Worm (Caenorhabditis elegans) whole organism, L3 larva: ENCODE data around the gene Y44F5A.1.
A peak's percentile ranks its signal among the peaks of the same experiment; 100 is the strongest.

ENCODE experiments used
- R02D3.7 ChIP-seq: fragments of 150-350 bp; optimal IDR thresholded peaks from 2 replicates; lab custom pipeline; 2014; ENCODE audit warnings: missing biosample characterization, missing genetic modification characterization
- ZK546.5 ChIP-seq: sonication (generic microtip); optimal IDR thresholded peaks from 2 replicates; lab custom pipeline; 2017; ENCODE audit warnings: missing biosample characterization, missing genetic modification characterization
- aly-2 ChIP-seq: fragments of 150-350 bp; optimal IDR thresholded peaks from 2 replicates; lab custom pipeline; 2014; ENCODE audit warnings: missing biosample characterization, missing genetic modification characterization
- ama-1 ChIP-seq: fragments of 150-350 bp; optimal IDR thresholded peaks from 2 replicates; lab custom pipeline; 2018
- ceh-16 ChIP-seq: sonication (generic microtip); optimal IDR thresholded peaks from 2 replicates; lab custom pipeline; 2017; ENCODE audit warnings: missing biosample characterization, missing genetic modification characterization
- ceh-28 ChIP-seq: fragments of 150-350 bp; optimal IDR thresholded peaks from 2 replicates; lab custom pipeline; 2014; ENCODE audit warnings: missing biosample characterization, missing genetic modification reagents, missing genetic modification characterization
- ceh-82 ChIP-seq: fragments of 150-350 bp; optimal IDR thresholded peaks from 2 replicates; lab custom pipeline; 2014; ENCODE audit warnings: missing biosample characterization, missing genetic modification characterization
- ceh-9 ChIP-seq: sonication (generic microtip); optimal IDR thresholded peaks from 2 replicates; lab custom pipeline; 2018; ENCODE audit warnings: missing biosample characterization, missing genetic modification characterization
- daf-12 ChIP-seq: fragments of 150-350 bp; optimal IDR thresholded peaks from 2 replicates; lab custom pipeline; 2014; ENCODE audit warnings: missing biosample characterization, missing genetic modification reagents, missing genetic modification characterization
- egl-27 ChIP-seq: sonication (generic microtip); optimal IDR thresholded peaks from 4 replicates; lab custom pipeline; 2017; ENCODE audit warnings: missing biosample characterization, missing genetic modification reagents, missing genetic modification characterization
- egl-5 ChIP-seq: fragments of 150-350 bp; optimal IDR thresholded peaks from 2 replicates; lab custom pipeline; 2017; ENCODE audit warnings: missing biosample characterization, missing genetic modification reagents, missing genetic modification characterization, inconsistent platforms
- elt-3 ChIP-seq, 3 experiments: fragments of 150-350 bp in 1 of 3; sonication (generic microtip) in 2 of 3; optimal IDR thresholded peaks; 2 replicates in 2 of 3; 4 replicates in 1 of 3; lab custom pipeline; 2014 to 2017; ENCODE audit warnings: missing biosample characterization in 3 of 3, missing genetic modification characterization in 3 of 3
- eor-1 ChIP-seq, 2 experiments: fragments of 150-350 bp; optimal IDR thresholded peaks; 2 replicates each; lab custom pipeline; 2014 to 2018; ENCODE audit warnings: missing biosample characterization in 2 of 2, missing genetic modification characterization in 2 of 2
- fkh-10 ChIP-seq: sonication (generic microtip); optimal IDR thresholded peaks from 2 replicates; lab custom pipeline; 2017; ENCODE audit warnings: missing biosample characterization, missing genetic modification reagents, missing genetic modification characterization
- fkh-2 ChIP-seq: fragments of 150-350 bp; optimal IDR thresholded peaks from 2 replicates; lab custom pipeline; 2014; ENCODE audit warnings: missing biosample characterization, missing genetic modification reagents, missing genetic modification characterization
- fos-1 ChIP-seq: fragments of 150-350 bp; optimal IDR thresholded peaks from 2 replicates; lab custom pipeline; 2014; ENCODE audit warnings: missing biosample characterization, missing genetic modification characterization
- hmg-11 ChIP-seq: sonication (generic microtip); optimal IDR thresholded peaks from 2 replicates; lab custom pipeline; 2016; ENCODE audit warnings: missing genetic modification characterization, missing compliant biosample characterization
- jun-1 ChIP-seq: fragments of 150-350 bp; optimal IDR thresholded peaks from 2 replicates; lab custom pipeline; 2014; ENCODE audit warnings: missing biosample characterization, missing genetic modification reagents, missing genetic modification characterization
- lin-15B ChIP-seq: fragments of 150-350 bp; optimal IDR thresholded peaks from 2 replicates; lab custom pipeline; 2014; ENCODE audit warnings: missing biosample characterization, missing genetic modification characterization
- lin-39 ChIP-seq: fragments of 150-350 bp; optimal IDR thresholded peaks from 2 replicates; lab custom pipeline; 2018; ENCODE audit warnings: missing biosample characterization, missing genetic modification reagents, missing genetic modification characterization
- lsy-12 ChIP-seq: sonication (generic microtip); optimal IDR thresholded peaks from 2 replicates; lab custom pipeline; 2016; ENCODE audit warnings: mild to moderate bottlenecking, missing genetic modification characterization, missing compliant biosample characterization
- mdl-1 ChIP-seq: fragments of 150-350 bp; optimal IDR thresholded peaks from 2 replicates; lab custom pipeline; 2014; ENCODE audit warnings: missing biosample characterization, missing genetic modification characterization
- mml-1 ChIP-seq: fragments of 150-350 bp; sonication (generic microtip); optimal IDR thresholded peaks from 3 replicates; lab custom pipeline; 2014; ENCODE audit warnings: missing biosample characterization, missing genetic modification characterization
- nfya-1 ChIP-seq: sonication (generic microtip); optimal IDR thresholded peaks from 2 replicates; lab custom pipeline; 2017; ENCODE audit warnings: missing genetic modification characterization, mild to moderate bottlenecking, missing compliant biosample characterization, antibody characterized with exemption, moderate library complexity; ENCODE audit not compliant: insufficient read depth
- nhr-11 ChIP-seq: fragments of 150-350 bp; optimal IDR thresholded peaks from 2 replicates; lab custom pipeline; 2014; ENCODE audit warnings: missing biosample characterization, missing genetic modification characterization
- nhr-23 ChIP-seq: fragments of 150-350 bp; optimal IDR thresholded peaks from 2 replicates; lab custom pipeline; 2014; ENCODE audit warnings: missing biosample characterization, missing genetic modification reagents, missing genetic modification characterization
- nhr-237 ChIP-seq: fragments of 150-350 bp; optimal IDR thresholded peaks from 2 replicates; lab custom pipeline; 2014; ENCODE audit warnings: missing biosample characterization, missing genetic modification characterization
- nhr-25 ChIP-seq: sonication (generic microtip); optimal IDR thresholded peaks from 2 replicates; lab custom pipeline; 2017; ENCODE audit warnings: missing biosample characterization, missing genetic modification characterization
- nhr-28 ChIP-seq: fragments of 150-350 bp; optimal IDR thresholded peaks from 2 replicates; lab custom pipeline; 2014; ENCODE audit warnings: missing biosample characterization, missing genetic modification characterization
- nhr-43 ChIP-seq: sonication (generic microtip); optimal IDR thresholded peaks from 2 replicates; lab custom pipeline; 2016; ENCODE audit warnings: mild to moderate bottlenecking, missing genetic modification characterization, missing compliant biosample characterization; ENCODE audit not compliant: poor library complexity, severe bottlenecking
- nhr-67 ChIP-seq: fragments of 150-350 bp; optimal IDR thresholded peaks from 2 replicates; lab custom pipeline; 2014; ENCODE audit warnings: missing biosample characterization, missing genetic modification characterization
- nhr-76 ChIP-seq: fragments of 150-350 bp; sonication (generic microtip); optimal IDR thresholded peaks from 5 replicates; lab custom pipeline; 2014; ENCODE audit warnings: missing biosample characterization, missing genetic modification characterization
- nhr-77 ChIP-seq: fragments of 150-350 bp; optimal IDR thresholded peaks from 2 replicates; lab custom pipeline; 2014; ENCODE audit warnings: missing biosample characterization, missing genetic modification characterization
- pha-4 ChIP-seq: fragments of 150-350 bp; optimal IDR thresholded peaks from 2 replicates; lab custom pipeline; 2014; ENCODE audit warnings: missing biosample characterization, missing genetic modification reagents, missing genetic modification characterization
- sea-2 ChIP-seq: fragments of 150-350 bp; sonication (generic microtip); optimal IDR thresholded peaks from 4 replicates; lab custom pipeline; 2014; ENCODE audit warnings: missing biosample characterization, missing genetic modification reagents, missing genetic modification characterization
- snpc-4 ChIP-seq: fragments of 150-350 bp; optimal IDR thresholded peaks from 2 replicates; lab custom pipeline; 2014; ENCODE audit warnings: missing biosample characterization, missing genetic modification characterization
- tbx-2 ChIP-seq: sonication (generic microtip); optimal IDR thresholded peaks from 2 replicates; lab custom pipeline; 2016; ENCODE audit warnings: mild to moderate bottlenecking, missing genetic modification characterization, missing compliant biosample characterization
- unc-39 ChIP-seq: sonication (generic microtip); optimal IDR thresholded peaks from 4 replicates; lab custom pipeline; 2017; ENCODE audit warnings: missing biosample characterization, missing genetic modification characterization
- unc-62 ChIP-seq: fragments of 150-350 bp; sonication (generic microtip); optimal IDR thresholded peaks from 4 replicates; lab custom pipeline; 2014; ENCODE audit warnings: missing biosample characterization, missing genetic modification reagents, missing genetic modification characterization
- zag-1 ChIP-seq: fragments of 150-350 bp; optimal IDR thresholded peaks from 2 replicates; lab custom pipeline; 2014; ENCODE audit warnings: missing biosample characterization, missing genetic modification characterization
- ztf-4 ChIP-seq: fragments of 150-350 bp; optimal IDR thresholded peaks from 2 replicates; lab custom pipeline; 2014; ENCODE audit warnings: missing biosample characterization, missing genetic modification characterization

Gene Y44F5A.1

ce11 chrIII:4247571-4247970 is at the start of gene Y44F5A.1:
Gene Y44F5A.1, minus strand, starts transcription at chrIII:4247671.
- no peak for TF ChIP-seq nhr-67 (tag; lab: Kevin White, UChicago)
- TF ChIP-seq hmg-11 (tag; lab: Kevin White, UChicago): no peak
- no peak for TF ChIP-seq egl-5
- TF ChIP-seq ama-1 (lab: Kevin White, UChicago): no peak
- no peak for TF ChIP-seq nhr-28 (tag; lab: Kevin White, UChicago)
- TF ChIP-seq nhr-11: no peak
- TF ChIP-seq, all 47 proteins: peak for 0

ce11 chrIII:4294153-4294862 is 46.8 kb upstream of the Y44F5A.1 start, which contains the start of the genes nth-1 and R10E4.7:
Gene nth-1, minus strand, starts transcription at chrIII:4294253.
Gene R10E4.7, plus strand, starts transcription at chrIII:4294812.
- no peak for TF ChIP-seq lsy-12
- no peak for TF ChIP-seq ceh-16 (tag; lab: Kevin White, UChicago)
- TF ChIP-seq fkh-10: no peak
- TF ChIP-seq ceh-9 (tag; lab: Kevin White, UChicago): no peak
- TF ChIP-seq fos-1: no peak
- no peak for TF ChIP-seq lin-15B (tag; lab: Kevin White, UChicago)
- TF ChIP-seq mdl-1 (tag; lab: Kevin White, UChicago): no peak

ce11 chrIII:4293108-4293507 is 45.6 kb upstream of the Y44F5A.1 start, which contains the start of gene R10E4.6:
Gene R10E4.6, plus strand, starts transcription at chrIII:4293408.
- TF ChIP-seq nhr-237 (tag; lab: Kevin White, UChicago): no peak
- no peak for TF ChIP-seq R02D3.7 (tag; lab: Kevin White, UChicago)
- TF ChIP-seq ceh-16 (tag; lab: Kevin White, UChicago): no peak
- TF ChIP-seq unc-62 (GFP tag; lab: Kevin White, UChicago): no peak
- no peak for TF ChIP-seq mml-1
- no peak for TF ChIP-seq lsy-12
- TF ChIP-seq ztf-4: no peak
- TF ChIP-seq nhr-43 (tag; lab: Kevin White, UChicago): no peak
- TF ChIP-seq lin-39 (tag; lab: Kevin White, UChicago): no peak
- no peak for TF ChIP-seq egl-27 (tag; lab: Kevin White, UChicago)
- no peak for TF ChIP-seq ceh-82 (tag; lab: Kevin White, UChicago)
- no peak for TF ChIP-seq nhr-11
- no peak for TF ChIP-seq elt-3 (tag; optimal IDR thresholded peaks at IDR 0.05; lab: Kevin White, UChicago)
- TF ChIP-seq mdl-1 (tag; lab: Kevin White, UChicago): no peak
- TF ChIP-seq jun-1 (tag; lab: Kevin White, UChicago): no peak
- no peak for TF ChIP-seq snpc-4 (tag; lab: Kevin White, UChicago)
- no peak for TF ChIP-seq egl-5
- TF ChIP-seq, all 47 proteins: peak for 0

- TF ChIP-seq nhr-43 (tag; lab: Kevin White, UChicago) (no peak), mdl-1 (tag; lab: Kevin White, UChicago) (no peak), ZK546.5 (tag; lab: Kevin White, UChicago) (no peak), nfya-1 (peak; percentile 56), tbx-2 (tag; lab: Kevin White, UChicago) (no peak), jun-1 (tag; lab: Kevin White, UChicago) (no peak), nhr-23 (tag; lab: Kevin White, UChicago) (peak; percentile 31), ceh-28 (tag; lab: Kevin White, UChicago) (peak; percentile 26), zag-1 (tag; lab: Kevin White, UChicago) (no peak), pha-4 (peak; percentile 69), nhr-67 (tag; lab: Kevin White, UChicago) (no peak), fkh-2 (tag; lab: Kevin White, UChicago) (no peak), egl-5 (no peak), nhr-76 (tag; lab: Kevin White, UChicago) (no peak), R02D3.7 (tag; lab: Kevin White, UChicago) (no peak), unc-39 (tag; lab: Kevin White, UChicago) (no peak), ztf-4 (no peak), elt-3 (tag; optimal IDR thresholded peaks at IDR 0.05; lab: Kevin White, UChicago) (no peak), lin-39 (tag; lab: Kevin White, UChicago) (peak; percentile 37), hmg-11 (tag; lab: Kevin White, UChicago) (peak; percentile 50), nhr-25 (peak; percentile 36), unc-62 (GFP tag; lab: Kevin White, UChicago) (no peak), sea-2 (GFP tag; lab: Kevin White, UChicago) (no peak), lin-15B (tag; lab: Kevin White, UChicago) (peak; percentile 50), eor-1 (tag; optimal IDR thresholded peaks at IDR 0.05; lab: Kevin White, UChicago) (no peak), ceh-82 (tag; lab: Kevin White, UChicago) (no peak), daf-12 (tag; lab: Kevin White, UChicago) (no peak), ama-1 (lab: Kevin White, UChicago) (no peak), nhr-11 (no peak), nhr-237 (tag; lab: Kevin White, UChicago) (no peak), mml-1 (no peak), ceh-9 (tag; lab: Kevin White, UChicago) (no peak), nhr-77 (tag; lab: Kevin White, UChicago) (no peak), fos-1 (no peak), aly-2 (tag; lab: Kevin White, UChicago) (no peak)
Measured at ce11 chrIII:4291216-4291691, 43.8 kb upstream of the Y44F5A.1 start, which contains the start of gene mcm-5. Gene mcm-5, minus strand, starts transcription at chrIII:4291266.
